Fruit fly (Drosophila melanogaster) whole organism, prepupa: ENCODE results near the gene CG2926.

ENCODE experiments used
- CG10631 ChIP-seq: fragments of 200-800 bp; sonication (Bioruptor generic); optimal IDR thresholded peaks from 2 replicates; lab custom pipeline; 2016; ENCODE audit warnings: missing biosample characterization, missing genetic modification characterization
- CG11294 ChIP-seq: fragments of 200-800 bp; sonication (Bioruptor generic); IDR thresholded peaks from 2 replicates; pipeline ENCODE4 v1.3.6; 2022; ENCODE audit warnings: missing biosample characterization, missing genetic modification characterization
- CG11762 ChIP-seq: fragments of 200-800 bp; sonication (Bioruptor generic); optimal IDR thresholded peaks from 3 replicates; lab custom pipeline; 2016; ENCODE audit warnings: missing biosample characterization, missing genetic modification characterization; ENCODE audit not compliant: insufficient read depth
- CG11902 ChIP-seq: fragments of 200-800 bp; sonication (Bioruptor generic); optimal IDR thresholded peaks from 3 replicates; lab custom pipeline; 2016; ENCODE audit warnings: missing biosample characterization, missing genetic modification characterization
- CG15336 ChIP-seq: fragments of 200-800 bp; sonication (Bioruptor generic); IDR thresholded peaks from 2 replicates; pipeline ENCODE4 v1.3.6; 2022; ENCODE audit warnings: missing biosample characterization, missing genetic modification characterization
- CG1621 ChIP-seq: fragments of 200-800 bp; sonication (Bioruptor generic); optimal IDR thresholded peaks from 3 replicates; lab custom pipeline; 2018; ENCODE audit warnings: missing biosample characterization, mild to moderate bottlenecking, missing genetic modification characterization
- CG16779 ChIP-seq: fragments of 200-800 bp; sonication (Bioruptor generic); optimal IDR thresholded peaks from 3 replicates; lab custom pipeline; 2017; ENCODE audit warnings: missing biosample characterization, mild to moderate bottlenecking, missing genetic modification characterization
- CG3032 ChIP-seq: fragments of 200-800 bp; optimal IDR thresholded peaks from 2 replicates; lab custom pipeline; 2019; ENCODE audit warnings: missing biosample characterization, mild to moderate bottlenecking, missing genetic modification characterization, moderate library complexity
- CG31627 ChIP-seq: fragments of 200-800 bp; sonication (Bioruptor generic); optimal IDR thresholded peaks from 3 replicates; lab custom pipeline; 2016; ENCODE audit warnings: missing biosample characterization, missing genetic modification characterization
- CG32006 ChIP-seq: fragments of 200-800 bp; sonication (Bioruptor generic); optimal IDR thresholded peaks from 3 replicates; lab custom pipeline; 2017; ENCODE audit warnings: missing biosample characterization, mild to moderate bottlenecking, missing genetic modification characterization
- CG34406 ChIP-seq: fragments of 200-800 bp; sonication (Bioruptor generic); optimal IDR thresholded peaks from 3 replicates; lab custom pipeline; 2016; ENCODE audit warnings: missing biosample characterization, missing genetic modification characterization
- CG3919 ChIP-seq: fragments of 200-800 bp; sonication (Bioruptor generic); optimal IDR thresholded peaks from 3 replicates; lab custom pipeline; 2016; ENCODE audit warnings: missing biosample characterization, missing genetic modification characterization
- CG4318 ChIP-seq: fragments of 200-800 bp; sonication (Bioruptor generic); optimal IDR thresholded peaks from 3 replicates; lab custom pipeline; 2017; ENCODE audit warnings: missing biosample characterization, mild to moderate bottlenecking, missing genetic modification characterization
- CG6276 ChIP-seq: fragments of 200-800 bp; sonication (Bioruptor generic); optimal IDR thresholded peaks from 2 replicates; lab custom pipeline; 2017; ENCODE audit warnings: missing biosample characterization, mild to moderate bottlenecking, missing genetic modification characterization
- CG6792 ChIP-seq: fragments of 200-800 bp; sonication (Bioruptor generic); optimal IDR thresholded peaks from 3 replicates; lab custom pipeline; 2016; ENCODE audit warnings: missing biosample characterization, missing genetic modification characterization
- CG6808 ChIP-seq: fragments of 200-800 bp; sonication (Bioruptor generic); optimal IDR thresholded peaks from 3 replicates; lab custom pipeline; 2017; ENCODE audit warnings: missing biosample characterization, missing genetic modification characterization, mild to moderate bottlenecking, moderate library complexity, missing genetic modification reagents
- CG6854 ChIP-seq: fragments of 200-800 bp; sonication (Bioruptor generic); optimal IDR thresholded peaks from 2 replicates; lab custom pipeline; 2017; ENCODE audit warnings: missing biosample characterization, mild to moderate bottlenecking, missing genetic modification characterization
- CG7368 ChIP-seq: fragments of 200-800 bp; sonication (Bioruptor generic); optimal IDR thresholded peaks from 3 replicates; lab custom pipeline; 2016; ENCODE audit warnings: missing biosample characterization, missing genetic modification characterization
- CG8319 ChIP-seq: fragments of 200-800 bp; sonication (Bioruptor generic); optimal IDR thresholded peaks from 3 replicates; lab custom pipeline; 2016; ENCODE audit warnings: missing biosample characterization, missing genetic modification characterization
- CG8632 ChIP-seq: fragments of 200-800 bp; sonication (Bioruptor generic); optimal IDR thresholded peaks from 3 replicates; lab custom pipeline; 2016; ENCODE audit warnings: missing biosample characterization, missing genetic modification characterization
- Eip78C ChIP-seq: fragments of 200-800 bp; sonication (Bioruptor generic); peaks from one replicate; lab custom pipeline; 2016; ENCODE audit warnings: missing biosample characterization, missing genetic modification characterization
- Eip93F ChIP-seq: fragments of 200-800 bp; sonication (Bioruptor generic); optimal IDR thresholded peaks from 2 replicates; lab custom pipeline; 2016; ENCODE audit warnings: missing biosample characterization, mild to moderate bottlenecking, missing genetic modification characterization
- Ets21C ChIP-seq: fragments of 200-800 bp; sonication (Bioruptor generic); optimal IDR thresholded peaks from 3 replicates; lab custom pipeline; 2016; ENCODE audit warnings: missing biosample characterization, missing genetic modification characterization
- Ets96B ChIP-seq: fragments of 200-800 bp; optimal IDR thresholded peaks from 2 replicates; lab custom pipeline; 2019; ENCODE audit warnings: missing biosample characterization, mild to moderate bottlenecking, missing genetic modification characterization, moderate library complexity
- Hr38 ChIP-seq: sonication (Bioruptor generic); optimal IDR thresholded peaks from 2 replicates; lab custom pipeline; 2016; ENCODE audit warnings: missing biosample characterization, missing genetic modification characterization
- Hr39 ChIP-seq: fragments of 200-800 bp; sonication (Bioruptor generic); optimal IDR thresholded peaks from 2 replicates; lab custom pipeline; 2016; ENCODE audit warnings: missing biosample characterization, missing genetic modification characterization
- Hr4 ChIP-seq: fragments of 200-800 bp; sonication (Bioruptor generic); optimal IDR thresholded peaks from 3 replicates; lab custom pipeline; 2016; ENCODE audit warnings: missing biosample characterization, missing genetic modification characterization
- Lpt ChIP-seq: fragments of 200-800 bp; sonication (Bioruptor generic); optimal IDR thresholded peaks from 3 replicates; lab custom pipeline; 2016; ENCODE audit warnings: missing biosample characterization, missing genetic modification characterization
- OdsH ChIP-seq: fragments of 200-800 bp; sonication (Bioruptor generic); optimal IDR thresholded peaks from 3 replicates; lab custom pipeline; 2016; ENCODE audit warnings: missing biosample characterization, missing genetic modification characterization
- Smox ChIP-seq: fragments of 200-800 bp; sonication (Bioruptor generic); optimal IDR thresholded peaks from 3 replicates; lab custom pipeline; 2016; ENCODE audit warnings: missing biosample characterization, missing genetic modification characterization
- Sox102F ChIP-seq: fragments of 200-800 bp; sonication (Bioruptor generic); optimal IDR thresholded peaks from 2 replicates; lab custom pipeline; 2016; ENCODE audit warnings: missing biosample characterization, mild to moderate bottlenecking, missing genetic modification characterization
- Sox14 ChIP-seq: fragments of 200-800 bp; sonication (Bioruptor generic); optimal IDR thresholded peaks from 3 replicates; lab custom pipeline; 2016; ENCODE audit warnings: missing biosample characterization, missing genetic modification characterization
- Sox15 ChIP-seq: fragments of 200-800 bp; sonication (Bioruptor generic); optimal IDR thresholded peaks from 3 replicates; lab custom pipeline; 2016; ENCODE audit warnings: missing biosample characterization, missing genetic modification characterization
- achi ChIP-seq: fragments of 200-800 bp; sonication (Bioruptor generic); optimal IDR thresholded peaks from 3 replicates; lab custom pipeline; 2016; ENCODE audit warnings: missing biosample characterization, missing genetic modification characterization
- cyc ChIP-seq: fragments of 200-800 bp; sonication (Bioruptor generic); optimal IDR thresholded peaks from 3 replicates; lab custom pipeline; 2016; ENCODE audit warnings: missing biosample characterization, missing genetic modification characterization
- dac ChIP-seq: fragments of 200-800 bp; sonication (Bioruptor generic); optimal IDR thresholded peaks from 2 replicates; lab custom pipeline; 2017; ENCODE audit warnings: missing biosample characterization, mild to moderate bottlenecking, missing genetic modification characterization
- dsx ChIP-seq: fragments of 200-800 bp; optimal IDR thresholded peaks from 3 replicates; lab custom pipeline; 2019; ENCODE audit warnings: missing biosample characterization, mild to moderate bottlenecking, missing genetic modification characterization, moderate library complexity; ENCODE audit not compliant: poor library complexity, severe bottlenecking
- eg ChIP-seq: fragments of 200-800 bp; sonication (Bioruptor generic); IDR thresholded peaks from 3 replicates; pipeline ENCODE4 v1.3.6; 2022; ENCODE audit warnings: missing biosample characterization, missing genetic modification characterization
- esn ChIP-seq: fragments of 200-800 bp; sonication (Bioruptor generic); optimal IDR thresholded peaks from 2 replicates; lab custom pipeline; 2016; ENCODE audit warnings: missing biosample characterization, mild to moderate bottlenecking, missing genetic modification characterization, moderate library complexity
- fd59A ChIP-seq: fragments of 200-800 bp; sonication (Bioruptor generic); optimal IDR thresholded peaks from 2 replicates; lab custom pipeline; 2017; ENCODE audit warnings: missing biosample characterization, mild to moderate bottlenecking, missing genetic modification characterization, missing genetic modification reagents
- fd85E ChIP-seq: fragments of 200-800 bp; sonication (Bioruptor generic); optimal IDR thresholded peaks from 3 replicates; lab custom pipeline; 2016; ENCODE audit warnings: missing biosample characterization, missing genetic modification characterization
- lz ChIP-seq: fragments of 200-800 bp; sonication (Bioruptor generic); optimal IDR thresholded peaks from 3 replicates; lab custom pipeline; 2016; ENCODE audit warnings: missing biosample characterization, missing genetic modification characterization
- net ChIP-seq: fragments of 200-800 bp; sonication (Bioruptor generic); optimal IDR thresholded peaks from 3 replicates; lab custom pipeline; 2016; ENCODE audit warnings: missing biosample characterization, missing genetic modification characterization
- salr ChIP-seq, 2 experiments: fragments of 200-800 bp; sonication (Bioruptor generic); optimal IDR thresholded peaks; 3 replicates each; lab custom pipeline; 2016 to 2018; ENCODE audit warnings: missing biosample characterization in 2 of 2, missing genetic modification characterization in 2 of 2, mild to moderate bottlenecking in 1 of 2
- ss ChIP-seq, 2 experiments: fragments of 200-800 bp; sonication (Bioruptor generic); optimal IDR thresholded peaks; 2 replicates in 1 of 2; 3 replicates in 1 of 2; lab custom pipeline; 2017 to 2018; ENCODE audit warnings: mild to moderate bottlenecking in 2 of 2, missing biosample characterization in 2 of 2, missing genetic modification characterization in 2 of 2, moderate library complexity in 1 of 2
- svp ChIP-seq: fragments of 200-800 bp; sonication (Bioruptor generic); peaks from one replicate; lab custom pipeline; 2016; ENCODE audit warnings: missing biosample characterization, missing genetic modification characterization

CG2926 gene

dm6 chr3R:5620387-5620956 is 32.3 kb upstream of the CG2926 start (continued):
- TF ChIP-seq Lpt (GFP tag; lab: Kevin White, UChicago) = peak; percentile 17
- TF ChIP-seq net = peak; percentile 73
- TF ChIP-seq dsx = no peak
- peak; percentile 55 for TF ChIP-seq CG6792 (GFP tag; lab: Kevin White, UChicago)
- peak; percentile 90 for TF ChIP-seq svp (GFP tag; lab: Kevin White, UChicago)
- TF ChIP-seq CG31627 (GFP tag; lab: Kevin White, UChicago) = peak; percentile 65
- TF ChIP-seq CG32006 (GFP tag; lab: Kevin White, UChicago) = peak; percentile 86
- TF ChIP-seq Hr39 (GFP tag; lab: Kevin White, UChicago) = peak; percentile 61
- TF ChIP-seq Hr4 = peak; percentile 67
- TF ChIP-seq CG15336 = no peak
- peak; percentile 50 for TF ChIP-seq fd59A (GFP tag; lab: Kevin White, UChicago)
- TF ChIP-seq lz (GFP tag; lab: Kevin White, UChicago) = peak; percentile 51
- peak; percentile 54 for TF ChIP-seq achi (GFP tag; lab: Kevin White, UChicago)
- no peak for TF ChIP-seq Eip93F (GFP tag; lab: Kevin White, UChicago)
- peak; percentile 15 for TF ChIP-seq fd85E (GFP tag; lab: Kevin White, UChicago)
- TF ChIP-seq Sox15 (GFP tag; lab: Kevin White, UChicago) = peak; percentile 54
- peak; percentile 23 for TF ChIP-seq CG3032
- TF ChIP-seq ss (GFP tag; optimal IDR thresholded peaks at IDR 0.05; lab: Kevin White, UChicago) = peak in 1 of 2 experiments; percentile 51
- no peak for TF ChIP-seq CG11294 (GFP tag; lab: Robert Waterston, UW)

- TF ChIP-seq Sox102F (no peak), salr (GFP tag; optimal IDR thresholded peaks at IDR 0.05; lab: Kevin White, UChicago) (no peak), Eip78C (GFP tag; lab: Kevin White, UChicago) (peak; percentile 76), CG11762 (GFP tag; lab: Kevin White, UChicago) (no peak), CG3919 (GFP tag; lab: Kevin White, UChicago) (peak; percentile 57), achi (GFP tag; lab: Kevin White, UChicago) (peak; percentile 18), cyc (GFP tag; lab: Kevin White, UChicago) (peak; percentile 45), CG16779 (tag; lab: Kevin White, UChicago) (no peak), Lpt (GFP tag; lab: Kevin White, UChicago) (peak; percentile 34), CG7368 (GFP tag; lab: Kevin White, UChicago) (no peak), fd59A (GFP tag; lab: Kevin White, UChicago) (no peak), CG8319 (GFP tag; lab: Kevin White, UChicago) (no peak), CG10631 (GFP tag; lab: Kevin White, UChicago) (no peak), esn (peak; percentile 47), CG3032 (peak; percentile 17), eg (GFP tag; lab: Robert Waterston, UW) (peak; percentile 55; the same call in 1 of the 3 replicates), ss (GFP tag; optimal IDR thresholded peaks at IDR 0.05; lab: Kevin White, UChicago) (no peak), CG11902 (GFP tag; lab: Kevin White, UChicago) (peak; percentile 34), CG8632 (peak; percentile 23), Ets21C (GFP tag; lab: Kevin White, UChicago) (no peak), CG32006 (GFP tag; lab: Kevin White, UChicago) (peak; percentile 68), fd85E (GFP tag; lab: Kevin White, UChicago) (no peak), CG6808 (GFP tag; lab: Kevin White, UChicago) (no peak), Sox14 (GFP tag; lab: Kevin White, UChicago) (peak; percentile 74), CG1621 (tag; lab: Kevin White, UChicago) (peak; percentile 19), Smox (GFP tag; lab: Kevin White, UChicago) (peak; percentile 8), CG6792 (GFP tag; lab: Kevin White, UChicago) (peak; percentile 24), Hr38 (no peak), CG6854 (no peak), Sox15 (GFP tag; lab: Kevin White, UChicago) (peak; percentile 15), CG6276 (peak; percentile 34), net (peak; percentile 27), dsx (peak; percentile 2), Hr4 (peak; percentile 64), svp (GFP tag; lab: Kevin White, UChicago) (peak; percentile 66), CG34406 (GFP tag; lab: Kevin White, UChicago) (peak; percentile 18), OdsH (peak; percentile 49), lz (GFP tag; lab: Kevin White, UChicago) (peak; percentile 40), CG4318 (GFP tag; lab: Kevin White, UChicago) (no peak), Ets96B (tag; lab: Kevin White, UChicago) (peak; percentile 32), dac (GFP tag; lab: Kevin White, UChicago) (peak; percentile 22)
These were observed 29.9 kb upstream of the CG2926 start for dm6 chr3R:5617923-5618623.
